Worm (Caenorhabditis elegans): ENCODE measurements around the gene pigb-1.

ce11 chrII:5019389-5020108 lies 26.7 kb upstream of the pigb-1 start:
- peak; percentile 62 for TF ChIP-seq sma-9 (GFP tag; optimal IDR thresholded peaks at IDR 0.05)
- TF ChIP-seq sma-9 (tag; optimal IDR thresholded peaks at IDR 0.05): no peak
- TF ChIP-seq nhr-77 (tag; optimal IDR thresholded peaks at IDR 0.05): no peak

Measured in whole organism, L2 larva.